Worm (Caenorhabditis elegans) whole organism, mixed stage, embryonic: ENCODE results near the gene F18E3.13.

ENCODE experiments used
- M03D4.4 ChIP-seq: sonication (generic microtip); optimal IDR thresholded peaks from 2 replicates; lab custom pipeline; 2017; ENCODE audit warnings: mild to moderate bottlenecking, missing genetic modification characterization, missing compliant biosample characterization
- bed-3 ChIP-seq: fragments of 200-800 bp; sonication (Bioruptor generic); optimal IDR thresholded peaks from 3 replicates; lab custom pipeline; 2018; ENCODE audit warnings: mild to moderate bottlenecking, missing genetic modification characterization, moderate library complexity, missing compliant biosample characterization
- blmp-1 ChIP-seq: fragments of 150-350 bp; optimal IDR thresholded peaks from 2 replicates; lab custom pipeline; 2014; ENCODE audit warnings: missing biosample characterization, missing genetic modification characterization
- ceh-43 ChIP-seq: fragments of 200-800 bp; sonication (Bioruptor generic); optimal IDR thresholded peaks from 2 replicates; lab custom pipeline; 2018; ENCODE audit warnings: mild to moderate bottlenecking, missing genetic modification characterization, moderate library complexity, missing compliant biosample characterization
- ceh-83 ChIP-seq: fragments of 200-800 bp; sonication (Bioruptor generic); optimal IDR thresholded peaks from 2 replicates; lab custom pipeline; 2018; ENCODE audit warnings: mild to moderate bottlenecking, missing genetic modification characterization, missing compliant biosample characterization
- ces-1 ChIP-seq: fragments of 150-350 bp; optimal IDR thresholded peaks from 2 replicates; lab custom pipeline; 2014; ENCODE audit warnings: missing biosample characterization, missing genetic modification reagents, missing genetic modification characterization
- drap-1 ChIP-seq: fragments of 200-800 bp; sonication (Bioruptor generic); optimal IDR thresholded peaks from 3 replicates; lab custom pipeline; 2018; ENCODE audit warnings: mild to moderate bottlenecking, missing genetic modification characterization, missing compliant biosample characterization
- elt-1 ChIP-seq: sonication (generic microtip); optimal IDR thresholded peaks from 2 replicates; lab custom pipeline; 2017; ENCODE audit warnings: missing genetic modification characterization, mild to moderate bottlenecking, missing compliant biosample characterization, antibody characterized with exemption, moderate library complexity, borderline replicate concordance; ENCODE audit not compliant: insufficient read depth
- elt-3 ChIP-seq: fragments of 150-350 bp; optimal IDR thresholded peaks from 2 replicates; lab custom pipeline; 2014; ENCODE audit warnings: missing biosample characterization, missing genetic modification characterization
- flh-1 ChIP-seq: fragments of 200-800 bp; sonication (Bioruptor generic); optimal IDR thresholded peaks from 2 replicates; lab custom pipeline; 2018; ENCODE audit warnings: mild to moderate bottlenecking, missing genetic modification characterization, moderate library complexity, missing compliant biosample characterization
- ham-2 ChIP-seq: fragments of 200-800 bp; sonication (Bioruptor generic); optimal IDR thresholded peaks from 2 replicates; lab custom pipeline; 2018; ENCODE audit warnings: mild to moderate bottlenecking, missing genetic modification characterization, missing compliant biosample characterization
- hlh-1 ChIP-seq: fragments of 150-350 bp; optimal IDR thresholded peaks from 2 replicates; lab custom pipeline; 2014; ENCODE audit warnings: missing biosample characterization, missing genetic modification reagents, missing genetic modification characterization
- lin-13 ChIP-seq: fragments of 150-350 bp; optimal IDR thresholded peaks from 2 replicates; lab custom pipeline; 2014; ENCODE audit warnings: missing biosample characterization, missing genetic modification characterization
- lin-32 ChIP-seq: fragments of 200-800 bp; sonication (Bioruptor generic); optimal IDR thresholded peaks from 2 replicates; lab custom pipeline; 2018; ENCODE audit warnings: mild to moderate bottlenecking, missing genetic modification characterization, missing compliant biosample characterization
- mep-1 ChIP-seq: fragments of 150-350 bp; optimal IDR thresholded peaks from 2 replicates; lab custom pipeline; 2017; ENCODE audit warnings: missing biosample characterization, missing genetic modification reagents, missing genetic modification characterization, inconsistent platforms
- nhr-12 ChIP-seq: fragments of 150-350 bp; optimal IDR thresholded peaks from 2 replicates; lab custom pipeline; 2014; ENCODE audit warnings: missing biosample characterization, missing genetic modification characterization
- nhr-2 ChIP-seq: fragments of 150-350 bp; optimal IDR thresholded peaks from 2 replicates; lab custom pipeline; 2014; ENCODE audit warnings: missing biosample characterization, missing genetic modification characterization
- nhr-237 ChIP-seq: fragments of 150-350 bp; optimal IDR thresholded peaks from 2 replicates; lab custom pipeline; 2014; ENCODE audit warnings: missing biosample characterization, missing genetic modification characterization
- nhr-76 ChIP-seq: sonication (generic microtip); optimal IDR thresholded peaks from 2 replicates; lab custom pipeline; 2017; ENCODE audit warnings: missing biosample characterization, missing genetic modification characterization
- pha-4 ChIP-seq: fragments of 150-350 bp; optimal IDR thresholded peaks from 2 replicates; lab custom pipeline; 2018; ENCODE audit warnings: missing biosample characterization, missing genetic modification reagents, missing genetic modification characterization
- sem-2 ChIP-seq: fragments of 200-800 bp; sonication (Bioruptor generic); optimal IDR thresholded peaks from 2 replicates; lab custom pipeline; 2018; ENCODE audit warnings: mild to moderate bottlenecking, missing genetic modification characterization, missing compliant biosample characterization
- snpc-4 ChIP-seq: fragments of 150-350 bp; optimal IDR thresholded peaks from 2 replicates; lab custom pipeline; 2014; ENCODE audit warnings: missing biosample characterization, missing genetic modification characterization
- sptf-1 ChIP-seq: sonication (generic microtip); optimal IDR thresholded peaks from 2 replicates; lab custom pipeline; 2017; ENCODE audit warnings: mild to moderate bottlenecking, missing genetic modification characterization, moderate library complexity, missing compliant biosample characterization
- tbx-8 ChIP-seq: fragments of 200-800 bp; sonication (Bioruptor generic); optimal IDR thresholded peaks from 2 replicates; lab custom pipeline; 2018; ENCODE audit warnings: mild to moderate bottlenecking, missing genetic modification characterization, moderate library complexity, missing compliant biosample characterization
- unc-120 ChIP-seq: sonication (generic microtip); optimal IDR thresholded peaks from 2 replicates; lab custom pipeline; 2017; ENCODE audit warnings: missing genetic modification characterization, missing compliant biosample characterization; ENCODE audit not compliant: poor library complexity, severe bottlenecking
- unc-39 ChIP-seq: fragments of 150-350 bp; optimal IDR thresholded peaks from 2 replicates; lab custom pipeline; 2014; ENCODE audit warnings: missing biosample characterization, missing genetic modification characterization
- unc-62 ChIP-seq: fragments of 150-350 bp; optimal IDR thresholded peaks from 2 replicates; lab custom pipeline; 2014; ENCODE audit warnings: missing biosample characterization, missing genetic modification reagents, missing genetic modification characterization
- zip-8 ChIP-seq: fragments of 150-350 bp; optimal IDR thresholded peaks from 2 replicates; lab custom pipeline; 2014; ENCODE audit warnings: missing biosample characterization, missing genetic modification characterization
- ztf-11 ChIP-seq: fragments of 150-350 bp; optimal IDR thresholded peaks from 2 replicates; lab custom pipeline; 2014; ENCODE audit warnings: missing biosample characterization, missing genetic modification characterization

Gene F18E3.13

ce11 chrV:7415780-7416428 is at the start of gene F18E3.13:
Gene F18E3.13, plus strand, starts transcription at chrV:7416164.
- TF ChIP-seq blmp-1 (tag; lab: Kevin White, UChicago) (no peak), ceh-83 (no peak), drap-1 (GFP tag; lab: Kevin White, UChicago) (no peak), unc-120 (tag; lab: Kevin White, UChicago) (no peak), ceh-43 (no peak), sem-2 (GFP tag; lab: Kevin White, UChicago) (no peak), elt-3 (tag; lab: Kevin White, UChicago) (peak; percentile 22), unc-62 (GFP tag; lab: Kevin White, UChicago) (peak; percentile 69), nhr-76 (tag; lab: Kevin White, UChicago) (no peak), nhr-12 (no peak), sptf-1 (no peak), bed-3 (no peak), flh-1 (GFP tag; lab: Kevin White, UChicago) (no peak), elt-1 (tag; lab: Kevin White, UChicago) (no peak), pha-4 (tag; lab: Kevin White, UChicago) (no peak), ham-2 (no peak), lin-13 (tag; lab: Kevin White, UChicago) (no peak), nhr-2 (tag; lab: Kevin White, UChicago) (no peak)

DNA sequence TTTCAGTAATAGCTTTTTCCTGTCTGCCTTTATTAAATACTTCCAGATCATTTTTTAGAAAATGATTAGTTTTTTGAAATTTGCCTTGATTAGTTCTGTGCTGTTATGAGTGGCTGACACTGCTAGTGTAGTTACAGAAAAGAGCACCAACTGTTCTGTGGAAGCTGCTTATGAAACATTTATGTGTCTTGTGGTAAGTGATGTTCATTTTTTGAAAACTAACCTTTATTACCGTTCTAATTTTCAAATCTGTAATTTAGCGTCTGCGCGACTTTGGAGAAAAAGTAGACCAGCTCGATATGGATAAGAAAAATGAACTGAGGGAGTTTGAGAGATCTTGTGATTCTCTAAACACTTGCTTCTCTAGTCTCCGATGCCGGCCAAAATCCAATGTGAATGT is 46.4 kb upstream of the F18E3.13 start, which contains the start of gene srj-14:
Gene srj-14 (plus strand): TSS at position 131 of the 400 bp plus-strand sequence.
- TF ChIP-seq nhr-12, result no peak
- TF ChIP-seq snpc-4 (tag; lab: Kevin White, UChicago), result no peak
- no peak for TF ChIP-seq bed-3
- TF ChIP-seq lin-32, result no peak
- no peak for TF ChIP-seq pha-4 (tag; lab: Kevin White, UChicago)
- TF ChIP-seq unc-120 (tag; lab: Kevin White, UChicago), result no peak
- TF ChIP-seq nhr-2 (tag; lab: Kevin White, UChicago), result no peak
- TF ChIP-seq sptf-1, result no peak
- TF ChIP-seq unc-39, result no peak
- TF ChIP-seq hlh-1, result no peak
- no peak for TF ChIP-seq elt-3 (tag; lab: Kevin White, UChicago)
- TF ChIP-seq elt-1 (tag; lab: Kevin White, UChicago), result no peak
- TF ChIP-seq ces-1 (GFP tag; lab: Kevin White, UChicago), result no peak
- TF ChIP-seq M03D4.4 (tag; lab: Kevin White, UChicago), result no peak

- TF ChIP-seq ztf-11 (tag; lab: Kevin White, UChicago), result no peak
- no peak for TF ChIP-seq nhr-2 (tag; lab: Kevin White, UChicago)
- no peak for TF ChIP-seq nhr-237 (tag; lab: Kevin White, UChicago)
- TF ChIP-seq drap-1 (GFP tag; lab: Kevin White, UChicago), result no peak
- TF ChIP-seq tbx-8 (GFP tag; lab: Kevin White, UChicago), result no peak
- no peak for TF ChIP-seq pha-4 (tag; lab: Kevin White, UChicago)
- TF ChIP-seq zip-8 (tag; lab: Kevin White, UChicago), result no peak
- TF ChIP-seq lin-13 (tag; lab: Kevin White, UChicago), result no peak
- no peak for TF ChIP-seq elt-1 (tag; lab: Kevin White, UChicago)
- no peak for TF ChIP-seq ceh-83
Observed at ce11 chrV:7374090-7374489, 41.9 kb upstream of the F18E3.13 start, which contains the start of gene srx-56. Gene srx-56, plus strand, starts transcription at chrV:7374390.

- TF ChIP-seq unc-39 (no peak), bed-3 (no peak), nhr-76 (tag; lab: Kevin White, UChicago) (no peak), ham-2 (no peak), unc-120 (tag; lab: Kevin White, UChicago) (no peak), mep-1 (no peak)
Observed at ce11 chrV:7379384-7379783, 36.6 kb upstream of the F18E3.13 start, which contains the start of gene srsx-24. Gene srsx-24, minus strand, starts transcription at chrV:7379484.

DNA sequence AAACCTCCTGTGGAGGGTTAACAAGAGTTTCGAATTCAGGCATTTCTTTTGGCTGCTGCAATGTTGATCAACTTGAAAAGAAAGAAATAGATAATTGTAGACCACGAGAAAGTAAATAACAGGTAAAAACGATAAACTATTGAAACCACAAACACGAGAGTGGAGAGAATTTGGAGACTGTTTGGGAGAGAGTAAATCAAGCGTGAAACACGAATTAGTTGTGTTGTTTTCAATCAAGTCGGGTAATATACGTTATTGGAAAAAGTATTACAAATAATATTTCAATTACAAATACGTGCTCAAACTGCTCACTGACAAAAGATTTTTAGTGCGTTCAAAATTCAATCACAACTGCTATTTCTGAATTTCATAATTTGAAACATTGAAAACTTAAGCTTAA is 35.0 kb upstream of the F18E3.13 start, which contains the start of gene C03G6.17:
Gene C03G6.17 (minus strand): TSS at position 101 of the 400 bp plus-strand sequence.
- no peak for TF ChIP-seq tbx-8 (GFP tag; lab: Kevin White, UChicago)
- TF ChIP-seq unc-62 (GFP tag; lab: Kevin White, UChicago), result no peak
- no peak for TF ChIP-seq zip-8 (tag; lab: Kevin White, UChicago)
- no peak for TF ChIP-seq M03D4.4 (tag; lab: Kevin White, UChicago)
- TF ChIP-seq bed-3, result no peak
